Worm (Caenorhabditis elegans) whole organism, late embryonic: Measurements from ENCODE around the gene emb-8.

Experiments used
- F13H6.1 ChIP-seq: sonication (generic microtip); optimal IDR thresholded peaks from 2 replicates; lab custom pipeline; 2016; ENCODE audit warnings: missing genetic modification characterization, missing compliant biosample characterization
- ceh-34 ChIP-seq: sonication (generic microtip); optimal IDR thresholded peaks from 2 replicates; lab custom pipeline; 2016; ENCODE audit warnings: mild to moderate bottlenecking, missing genetic modification characterization, missing compliant biosample characterization
- ceh-9 ChIP-seq: sonication (generic microtip); optimal IDR thresholded peaks from 2 replicates; lab custom pipeline; 2016; ENCODE audit warnings: mild to moderate bottlenecking, missing genetic modification characterization, inconsistent platforms, missing compliant biosample characterization
- dve-1 ChIP-seq: sonication (generic microtip); optimal IDR thresholded peaks from 2 replicates; lab custom pipeline; 2017; ENCODE audit warnings: antibody characterized with exemption, mild to moderate bottlenecking, missing genetic modification characterization, missing compliant biosample characterization
- pha-2 ChIP-seq: sonication (generic microtip); optimal IDR thresholded peaks from 2 replicates; lab custom pipeline; 2017; ENCODE audit warnings: mild to moderate bottlenecking, missing genetic modification characterization, missing compliant biosample characterization
- ref-2 ChIP-seq: sonication (generic microtip); optimal IDR thresholded peaks from 2 replicates; lab custom pipeline; 2016; ENCODE audit warnings: missing genetic modification characterization, missing compliant biosample characterization
- rnt-1 ChIP-seq: sonication (generic microtip); optimal IDR thresholded peaks from 2 replicates; lab custom pipeline; 2016; ENCODE audit warnings: missing genetic modification characterization, missing compliant biosample characterization
- sdc-2 ChIP-seq: sonication (generic microtip); optimal IDR thresholded peaks from 2 replicates; lab custom pipeline; 2016; ENCODE audit warnings: missing genotype, missing genetic modification characterization, missing compliant biosample characterization
- sox-4 ChIP-seq: sonication (generic microtip); optimal IDR thresholded peaks from 2 replicates; lab custom pipeline; 2017; ENCODE audit warnings: mild to moderate bottlenecking, missing genetic modification characterization, inconsistent platforms, missing compliant biosample characterization
- ttx-3 ChIP-seq: sonication (generic microtip); optimal IDR thresholded peaks from 2 replicates; lab custom pipeline; 2016; ENCODE audit warnings: missing genetic modification reagents, missing genetic modification characterization, missing compliant biosample characterization
- ztf-16 ChIP-seq: sonication (generic microtip); optimal IDR thresholded peaks from 2 replicates; lab custom pipeline; 2017; ENCODE audit warnings: missing genetic modification characterization, missing compliant biosample characterization

DNA sequence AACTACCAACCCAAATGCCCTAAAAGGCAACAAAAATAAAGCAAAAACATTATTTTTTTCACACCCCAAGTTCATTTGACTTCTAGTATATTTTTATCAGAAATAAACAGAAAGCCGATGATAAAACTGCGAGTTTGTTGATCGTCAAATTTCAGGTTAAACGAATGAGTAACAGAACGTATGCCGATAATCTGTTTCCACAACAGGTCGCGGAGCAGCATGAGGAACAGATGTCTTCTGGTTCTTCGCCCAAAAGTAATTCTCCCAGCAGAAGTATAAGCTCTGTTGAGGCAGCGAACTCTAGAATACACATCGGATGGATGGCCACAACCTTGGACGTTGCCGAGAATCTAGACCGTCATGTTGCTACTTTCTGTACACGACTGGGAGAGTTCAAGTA, 30.9 kb upstream of the emb-8 start, which contains the start of gene prmt-5:
- no peak for TF ChIP-seq ref-2 (tag; lab: Kevin White, UChicago)
- TF ChIP-seq sox-4 (tag; lab: Kevin White, UChicago), result no peak
- no peak for TF ChIP-seq rnt-1 (tag; lab: Kevin White, UChicago)
- TF ChIP-seq ceh-34, result no peak
- TF ChIP-seq sdc-2 (tag; lab: Kevin White, UChicago), result no peak
- no peak for TF ChIP-seq F13H6.1 (tag; lab: Kevin White, UChicago)
- TF ChIP-seq ttx-3 (tag; lab: Kevin White, UChicago), result no peak
- TF ChIP-seq ceh-9 (tag; lab: Kevin White, UChicago), result no peak
- TF ChIP-seq ztf-16 (tag; lab: Kevin White, UChicago), result no peak
- TF ChIP-seq pha-2 (tag; lab: Kevin White, UChicago), result no peak
- TF ChIP-seq dve-1 (tag; lab: Kevin White, UChicago), result no peak
